Worm (Caenorhabditis elegans) whole organism, young adult: ENCODE results near the gene nck-1.

Experiments
- B0019.2 ChIP-seq: fragments of 200-800 bp; sonication (Bioruptor generic); conservative IDR thresholded peaks from 2 replicates; pipeline ENCODE4 v1.3.6; 2022; ENCODE audit warnings: missing genetic modification reagents, missing genetic modification characterization, missing compliant biosample characterization
- C06A6.2 ChIP-seq: fragments of 200-800 bp; sonication (Bioruptor generic); conservative IDR thresholded peaks from 2 replicates; pipeline ENCODE4 v1.3.6; 2022; ENCODE audit warnings: missing genetic modification characterization, missing compliant biosample characterization
- F22D6.2 ChIP-seq: sonication (generic microtip); optimal IDR thresholded peaks from 2 replicates; lab custom pipeline; 2016; ENCODE audit warnings: mild to moderate bottlenecking, missing genetic modification characterization, missing compliant biosample characterization
- K11D2.4 ChIP-seq: fragments of 200-800 bp; sonication (Bioruptor generic); IDR thresholded peaks from 2 replicates; pipeline ENCODE4 v1.3.6; 2022; ENCODE audit warnings: missing genetic modification reagents, missing genetic modification characterization, missing compliant biosample characterization
- Y53G8AR.9 ChIP-seq: fragments of 200-800 bp; sonication (Bioruptor generic); conservative IDR thresholded peaks from 2 replicates; pipeline ENCODE4 v1.3.6; 2022; ENCODE audit warnings: missing genetic modification reagents, missing genetic modification characterization, missing compliant biosample characterization
- ZK185.1 ChIP-seq: sonication (generic microtip); optimal IDR thresholded peaks from 2 replicates; lab custom pipeline; 2016; ENCODE audit warnings: mild to moderate bottlenecking, missing genetic modification characterization, missing compliant biosample characterization; ENCODE audit not compliant: poor library complexity, severe bottlenecking
- atf-7 ChIP-seq: sonication (generic microtip); optimal IDR thresholded peaks from 2 replicates; lab custom pipeline; 2017; ENCODE audit warnings: mild to moderate bottlenecking, missing genetic modification characterization, missing compliant biosample characterization
- bed-1 ChIP-seq: fragments of 200-800 bp; sonication (Bioruptor generic); IDR thresholded peaks from 2 replicates; pipeline ENCODE4 v1.3.6; 2022; ENCODE audit warnings: missing genetic modification reagents, missing genetic modification characterization, missing compliant biosample characterization
- bed-2 ChIP-seq: fragments of 200-800 bp; sonication (Bioruptor generic); IDR thresholded peaks from 2 replicates; pipeline ENCODE4 v1.3.6; 2022; ENCODE audit warnings: missing genetic modification reagents, missing genetic modification characterization, missing compliant biosample characterization
- ccch-3 ChIP-seq: fragments of 200-800 bp; sonication (Bioruptor generic); optimal IDR thresholded peaks from 2 replicates; lab custom pipeline; 2018; ENCODE audit warnings: mild to moderate bottlenecking, missing genetic modification characterization, missing compliant biosample characterization
- ceh-100 ChIP-seq: fragments of 200-800 bp; sonication (Bioruptor generic); IDR thresholded peaks from 2 replicates; pipeline ENCODE4 v1.3.6; 2022; ENCODE audit warnings: missing genetic modification reagents, missing genetic modification characterization, missing compliant biosample characterization
- chd-7 ChIP-seq: sonication (generic microtip); optimal IDR thresholded peaks from 2 replicates; lab custom pipeline; 2016; ENCODE audit warnings: mild to moderate bottlenecking, missing genetic modification characterization, moderate library complexity, missing compliant biosample characterization
- die-1 ChIP-seq: sonication (generic microtip); optimal IDR thresholded peaks from 2 replicates; lab custom pipeline; 2016; ENCODE audit warnings: missing genotype, mild to moderate bottlenecking, missing genetic modification characterization, missing compliant biosample characterization
- efl-1 ChIP-seq: fragments of 150-350 bp; optimal IDR thresholded peaks from 2 replicates; lab custom pipeline; 2014; ENCODE audit warnings: missing biosample characterization, missing genetic modification reagents, missing genetic modification characterization
- egl-18 ChIP-seq: fragments of 200-800 bp; sonication (Bioruptor generic); IDR thresholded peaks from 2 replicates; pipeline ENCODE4 v1.3.6; 2022; ENCODE audit warnings: missing genetic modification reagents, missing genetic modification characterization, missing compliant biosample characterization
- ets-4 ChIP-seq: fragments of 200-800 bp; sonication (Bioruptor generic); optimal IDR thresholded peaks from 2 replicates; lab custom pipeline; 2018; ENCODE audit warnings: mild to moderate bottlenecking, missing genetic modification characterization, missing compliant biosample characterization
- hlh-12 ChIP-seq: sonication (generic microtip); optimal IDR thresholded peaks from 2 replicates; lab custom pipeline; 2016; ENCODE audit warnings: missing genetic modification characterization, missing compliant biosample characterization
- lag-1 ChIP-seq: fragments of 200-800 bp; sonication (Bioruptor generic); IDR thresholded peaks from 2 replicates; pipeline ENCODE4 v1.3.6; 2022; ENCODE audit warnings: missing genetic modification reagents, missing genetic modification characterization, missing compliant biosample characterization
- let-607 ChIP-seq, 2 experiments: fragments of 200-800 bp in 1 of 2; sonication (Bioruptor generic) in 1 of 2; sonication (generic microtip) in 1 of 2; optimal IDR thresholded peaks; 2 replicates each; lab custom pipeline; 2016 to 2018; ENCODE audit warnings: mild to moderate bottlenecking in 2 of 2, missing compliant biosample characterization in 2 of 2, missing genetic modification characterization in 2 of 2, moderate library complexity in 2 of 2, missing genotype in 1 of 2
- lin-35 ChIP-seq, 3 experiments: fragments of 150-350 bp in 2 of 3; sonication (generic microtip) in 1 of 3; optimal IDR thresholded peaks; 2 replicates each; lab custom pipeline; 2014 to 2018; ENCODE audit warnings: missing biosample characterization in 3 of 3, missing genetic modification characterization in 3 of 3, missing genetic modification reagents in 3 of 3
- lin-40 ChIP-seq: sonication (generic microtip); optimal IDR thresholded peaks from 2 replicates; lab custom pipeline; 2016; ENCODE audit warnings: missing genetic modification characterization, mild to moderate bottlenecking, missing compliant biosample characterization, missing genotype, missing genetic modification reagents
- lin-54 ChIP-seq: fragments of 200-800 bp; sonication (Bioruptor generic); optimal IDR thresholded peaks from 2 replicates; lab custom pipeline; 2018; ENCODE audit warnings: mild to moderate bottlenecking, missing genetic modification characterization, missing compliant biosample characterization
- madf-6 ChIP-seq: fragments of 200-800 bp; sonication (Bioruptor generic); IDR thresholded peaks from 2 replicates; pipeline ENCODE4 v1.3.6; 2022; ENCODE audit warnings: missing genetic modification reagents, missing genetic modification characterization, missing compliant biosample characterization
- nfyb-1 ChIP-seq: fragments of 200-800 bp; sonication (Bioruptor generic); IDR thresholded peaks from 2 replicates; pipeline ENCODE4 v1.3.6; 2022; ENCODE audit warnings: missing genetic modification reagents, missing genetic modification characterization, missing compliant biosample characterization
- nhr-179 ChIP-seq: sonication (generic microtip); optimal IDR thresholded peaks from 2 replicates; lab custom pipeline; 2016; ENCODE audit warnings: mild to moderate bottlenecking, missing genetic modification characterization, missing compliant biosample characterization
- nhr-80 ChIP-seq: sonication (generic microtip); optimal IDR thresholded peaks from 2 replicates; lab custom pipeline; 2016; ENCODE audit warnings: missing genetic modification characterization, missing compliant biosample characterization
- rec-8 ChIP-seq, 2 experiments: sonication (generic microtip); optimal IDR thresholded peaks; 2 replicates each; lab custom pipeline; 2016; ENCODE audit warnings: mild to moderate bottlenecking in 2 of 2, missing genetic modification characterization in 2 of 2, missing genetic modification reagents in 2 of 2, missing genotype in 2 of 2, missing biosample characterization in 1 of 2, missing compliant biosample characterization in 1 of 2, moderate library complexity in 1 of 2
- snpc-3.4 ChIP-seq: sonication (generic microtip); optimal IDR thresholded peaks from 2 replicates; lab custom pipeline; 2017; ENCODE audit warnings: missing genetic modification characterization, mild to moderate bottlenecking, missing compliant biosample characterization, antibody characterized with exemption, moderate library complexity, missing genotype, missing genetic modification reagents
- somi-1 ChIP-seq: fragments of 200-800 bp; sonication (Bioruptor generic); optimal IDR thresholded peaks from 2 replicates; lab custom pipeline; 2018; ENCODE audit warnings: mild to moderate bottlenecking, missing genetic modification characterization, missing compliant biosample characterization
- tbp1 ChIP-seq: fragments of 200-800 bp; sonication (Bioruptor generic); optimal IDR thresholded peaks from 2 replicates; lab custom pipeline; 2018; ENCODE audit warnings: mild to moderate bottlenecking, missing genetic modification characterization, missing compliant biosample characterization
- tlf-1 ChIP-seq: fragments of 200-800 bp; sonication (Bioruptor generic); optimal IDR thresholded peaks from 2 replicates; lab custom pipeline; 2018; ENCODE audit warnings: mild to moderate bottlenecking, missing genetic modification characterization, missing compliant biosample characterization
- ztf-18 ChIP-seq: sonication (generic microtip); optimal IDR thresholded peaks from 2 replicates; lab custom pipeline; 2016; ENCODE audit warnings: missing genotype, mild to moderate bottlenecking, missing genetic modification characterization, missing compliant biosample characterization
- ztf-22 ChIP-seq: fragments of 200-800 bp; sonication (Bioruptor generic); optimal IDR thresholded peaks from 2 replicates; lab custom pipeline; 2018; ENCODE audit warnings: mild to moderate bottlenecking, missing genetic modification characterization, moderate library complexity, missing compliant biosample characterization
- ztf-25 ChIP-seq: fragments of 200-800 bp; sonication (Bioruptor generic); IDR thresholded peaks from 2 replicates; pipeline ENCODE4 v1.3.6; 2022; ENCODE audit warnings: missing genetic modification reagents, missing genetic modification characterization, missing compliant biosample characterization
- ztf-26 ChIP-seq: sonication (generic microtip); optimal IDR thresholded peaks from 2 replicates; lab custom pipeline; 2017; ENCODE audit warnings: missing genetic modification characterization, missing compliant biosample characterization
- ztf-28 ChIP-seq: fragments of 200-800 bp; sonication (Bioruptor generic); IDR thresholded peaks from 2 replicates; pipeline ENCODE4 v1.3.6; 2022; ENCODE audit warnings: missing genetic modification reagents, missing genetic modification characterization, missing compliant biosample characterization

Gene nck-1

DNA sequence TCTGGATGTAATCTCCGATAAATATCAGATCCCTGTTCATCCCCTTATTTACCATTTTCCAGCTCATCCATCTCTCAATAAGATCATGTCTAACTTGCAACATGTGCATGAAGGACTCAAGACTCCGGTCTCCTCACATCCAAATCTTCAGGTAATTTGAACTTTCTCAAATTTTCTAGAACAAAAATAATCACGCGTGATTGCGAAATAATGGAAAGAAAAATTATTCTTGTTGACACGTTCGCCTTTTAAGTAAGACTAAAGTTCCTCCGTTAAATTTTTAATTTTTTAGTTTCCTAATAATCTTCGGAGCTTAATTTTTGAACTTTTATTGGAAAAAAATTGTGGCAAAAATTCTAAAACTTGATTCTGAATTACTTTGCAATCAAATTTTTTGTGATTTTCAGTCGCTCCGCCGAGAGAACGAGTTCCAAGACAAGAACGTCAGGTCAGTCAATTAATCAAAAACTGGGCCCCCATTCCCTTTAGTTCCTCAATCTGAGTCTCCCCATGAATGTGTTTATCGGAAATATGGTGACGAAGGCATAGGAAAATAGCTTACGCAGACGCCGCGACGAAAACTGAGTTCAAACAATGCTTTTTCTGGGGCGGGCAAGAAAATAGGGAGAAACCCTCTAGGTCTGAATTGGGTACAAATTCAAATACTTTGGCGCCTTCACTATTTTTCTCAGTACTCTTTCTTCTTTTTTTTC lies 15.6 kb downstream of the nck-1 start (continued):
- TF ChIP-seq K11D2.4, result no peak
- TF ChIP-seq rec-8 (tag; optimal IDR thresholded peaks at IDR 0.05; lab: Kevin White, UChicago), result no peak
- no peak for TF ChIP-seq chd-7 (tag; lab: Kevin White, UChicago)
- TF ChIP-seq lin-54 (GFP tag; lab: Kevin White, UChicago), result peak; percentile 13
- no peak for TF ChIP-seq ztf-22 (GFP tag; lab: Kevin White, UChicago)
- TF ChIP-seq tbp1 (GFP tag; lab: Kevin White, UChicago), result peak; percentile 7

DNA sequence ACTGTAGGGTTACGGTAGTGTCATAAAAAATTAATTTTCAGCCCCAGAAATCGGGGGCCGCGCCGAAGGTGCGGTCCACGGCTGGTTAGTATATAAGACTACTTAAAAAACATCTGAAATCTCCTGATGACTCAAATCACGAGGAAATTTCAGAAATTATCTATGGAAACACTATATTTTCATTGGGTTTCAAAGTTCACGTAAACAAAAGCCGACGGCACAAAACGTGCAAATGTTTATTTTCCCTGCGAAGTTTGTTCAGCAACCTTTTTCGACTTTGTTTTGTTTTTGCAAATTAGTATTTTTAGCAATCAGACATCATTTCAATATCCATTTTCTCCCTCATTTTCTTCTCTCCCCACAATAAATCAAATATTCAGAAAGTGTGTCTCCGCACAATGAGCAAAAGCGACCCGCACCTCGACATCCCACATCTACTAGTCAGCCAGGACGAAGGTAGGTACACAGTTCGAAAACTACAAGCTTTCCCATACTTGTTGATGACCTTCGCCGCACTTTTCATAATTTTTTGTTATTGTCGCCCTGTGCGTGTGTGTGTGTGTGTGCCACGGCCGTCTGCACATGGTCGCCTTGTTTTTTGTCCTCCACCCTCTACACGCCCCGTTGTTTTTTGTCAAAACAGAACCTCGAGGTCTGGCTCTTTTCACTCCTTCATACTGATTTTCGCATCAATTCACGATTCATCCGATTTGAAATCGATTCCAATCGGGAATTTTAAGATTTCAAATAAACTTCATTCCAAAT lies 16.5 kb downstream of the nck-1 start:
- TF ChIP-seq nfyb-1 (GFP tag; lab: Robert Waterston, UW), result peak; percentile 32; the same call in 1 of the 2 replicates
- no peak for TF ChIP-seq ztf-28 (GFP tag; lab: Robert Waterston, UW)

DNA sequence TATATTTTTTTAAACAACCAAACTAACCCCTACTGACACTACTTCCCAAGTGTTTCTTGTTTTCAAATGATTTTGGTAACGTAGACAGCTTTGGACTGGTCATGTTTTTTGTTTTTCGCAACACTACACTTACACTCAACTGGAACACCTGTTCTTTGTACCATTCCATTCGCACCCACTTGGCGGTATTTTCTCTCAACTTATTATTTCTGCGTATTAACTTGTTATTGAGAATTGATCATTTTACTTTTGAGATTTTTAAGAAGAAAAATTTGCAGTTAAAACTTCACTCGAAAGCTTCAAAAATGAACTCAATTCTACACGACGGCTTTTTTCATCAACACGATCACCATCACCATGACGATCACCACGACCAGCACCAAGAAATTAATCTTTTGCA lies 18.4 kb downstream of the nck-1 start, which contains the start of gene ZK470.2:
Gene ZK470.2 (plus strand): TSS at position 301 of the 400 bp plus-strand sequence.
- TF ChIP-seq B0019.2 (GFP tag; lab: Robert Waterston, UW) (no peak), rec-8 (tag; optimal IDR thresholded peaks at IDR 0.05; lab: Kevin White, UChicago) (no peak), chd-7 (tag; lab: Kevin White, UChicago) (no peak), ZK185.1 (no peak), ccch-3 (GFP tag; lab: Kevin White, UChicago) (no peak), ceh-100 (no peak), ztf-18 (tag; lab: Kevin White, UChicago) (no peak)

DNA sequence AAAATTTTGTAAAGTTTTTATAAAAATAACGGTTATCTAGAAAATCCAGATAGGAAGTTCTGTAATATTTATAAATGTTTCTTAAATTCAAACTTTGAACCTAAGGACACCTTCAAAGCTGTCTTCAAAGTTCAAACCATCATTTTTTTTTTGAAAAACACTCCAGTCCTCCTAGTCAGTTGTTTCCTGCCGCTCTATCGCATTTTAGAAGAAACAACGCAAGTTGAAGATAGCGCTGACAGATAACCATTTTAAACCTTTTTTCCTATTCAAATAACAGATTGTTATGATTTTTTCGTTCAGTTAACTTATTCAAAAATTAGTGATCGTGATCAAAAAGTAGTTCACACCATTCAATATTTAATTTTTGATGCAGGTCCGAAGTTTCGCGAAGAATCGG lies 19.9 kb downstream of the nck-1 start:
- TF ChIP-seq nhr-80 (tag; lab: Kevin White, UChicago) (peak; percentile 10), nhr-179 (no peak), let-607 (tag; optimal IDR thresholded peaks at IDR 0.05; lab: Kevin White, UChicago) (no peak), egl-18 (no peak), bed-2 (GFP tag; lab: Robert Waterston, UW) (no peak)

DNA sequence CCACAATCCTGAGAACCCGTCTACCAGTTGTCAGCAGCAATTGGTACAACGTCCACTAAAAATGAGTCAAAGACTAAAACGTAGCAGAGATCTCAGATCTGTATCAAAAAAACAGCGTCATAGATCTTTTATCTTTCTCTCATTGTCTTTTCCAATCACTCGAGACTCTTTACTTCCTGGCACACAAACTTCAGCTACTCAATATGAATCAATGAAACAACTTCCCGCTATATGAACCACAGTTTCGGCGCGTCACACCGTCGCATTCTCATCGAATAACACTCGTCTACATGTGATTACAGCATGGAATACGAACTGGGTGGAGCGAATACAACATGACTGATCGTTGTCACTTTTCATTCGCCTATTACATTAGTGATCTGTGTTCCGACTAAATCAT lies 21.0 kb downstream of the nck-1 start:
- TF ChIP-seq ztf-26 (peak; percentile 71), lin-40 (tag; lab: Kevin White, UChicago) (peak; percentile 65), bed-1 (GFP tag; lab: Robert Waterston, UW) (no peak), lin-35 (GFP tag; optimal IDR thresholded peaks at IDR 0.05; lab: Kevin White, UChicago) (no peak), hlh-12 (tag; lab: Kevin White, UChicago) (no peak), nhr-80 (tag; lab: Kevin White, UChicago) (peak; percentile 2), ztf-25 (GFP tag; lab: Robert Waterston, UW) (no peak), snpc-3.4 (tag; lab: Kevin White, UChicago) (no peak), die-1 (tag; lab: Kevin White, UChicago) (peak; percentile 50), madf-6 (no peak), somi-1 (GFP tag; lab: Kevin White, UChicago) (peak; percentile 73), lag-1 (no peak), tlf-1 (GFP tag; lab: Kevin White, UChicago) (no peak), C06A6.2 (0 out of 2 replicates have a peak, but pooled peaks have one; percentile 35), efl-1 (GFP tag; lab: Kevin White, UChicago) (no peak), F22D6.2 (peak; percentile 45), let-607 (tag; optimal IDR thresholded peaks at IDR 0.05; lab: Kevin White, UChicago) (no peak), atf-7 (tag; lab: Kevin White, UChicago) (no peak), chd-7 (tag; lab: Kevin White, UChicago) (peak; percentile 36), ets-4 (GFP tag; lab: Kevin White, UChicago) (no peak), Y53G8AR.9 (GFP tag; lab: Robert Waterston, UW) (no peak)
